Worm (Caenorhabditis elegans): ENCODE data around the gene gst-44.

- TF ChIP-seq mml-1 (tag; optimal IDR thresholded peaks at IDR 0.05): no peak
- no peak for TF ChIP-seq nhr-237 (tag; optimal IDR thresholded peaks at IDR 0.05)
Measured at ce11 chrV:16420696-16421095, 30.0 kb downstream of the gst-44 start, which contains the start of gene srw-48.
